Worm (Caenorhabditis elegans) whole organism, L3 larva: ENCODE measurements around the gene Y69F12A.1.
A peak's percentile ranks its signal among the peaks of the same experiment; 100 is the strongest.
"Not testable (repeated sequence)": the region's sequence is repeated elsewhere in the genome, so short reads cannot be mapped to it uniquely, and the experiment has no call there.

Experiments used
- R02D3.7 ChIP-seq: fragments of 150-350 bp; optimal IDR thresholded peaks from 2 replicates; lab custom pipeline; 2014; ENCODE audit warnings: missing biosample characterization, missing genetic modification characterization
- ZK546.5 ChIP-seq: sonication (generic microtip); optimal IDR thresholded peaks from 2 replicates; lab custom pipeline; 2017; ENCODE audit warnings: missing biosample characterization, missing genetic modification characterization
- ama-1 ChIP-seq: fragments of 150-350 bp; optimal IDR thresholded peaks from 2 replicates; lab custom pipeline; 2018
- ceh-16 ChIP-seq: sonication (generic microtip); optimal IDR thresholded peaks from 2 replicates; lab custom pipeline; 2017; ENCODE audit warnings: missing biosample characterization, missing genetic modification characterization
- ceh-82 ChIP-seq: fragments of 150-350 bp; optimal IDR thresholded peaks from 2 replicates; lab custom pipeline; 2014; ENCODE audit warnings: missing biosample characterization, missing genetic modification characterization
- ceh-9 ChIP-seq: sonication (generic microtip); optimal IDR thresholded peaks from 2 replicates; lab custom pipeline; 2018; ENCODE audit warnings: missing biosample characterization, missing genetic modification characterization
- egl-27 ChIP-seq: sonication (generic microtip); optimal IDR thresholded peaks from 4 replicates; lab custom pipeline; 2017; ENCODE audit warnings: missing biosample characterization, missing genetic modification reagents, missing genetic modification characterization
- egl-5 ChIP-seq: fragments of 150-350 bp; optimal IDR thresholded peaks from 2 replicates; lab custom pipeline; 2017; ENCODE audit warnings: missing biosample characterization, missing genetic modification reagents, missing genetic modification characterization, inconsistent platforms
- elt-1 ChIP-seq: fragments of 150-350 bp; optimal IDR thresholded peaks from 2 replicates; lab custom pipeline; 2014; ENCODE audit warnings: missing biosample characterization, missing genetic modification characterization
- elt-2 ChIP-seq: sonication (generic microtip); optimal IDR thresholded peaks from 2 replicates; lab custom pipeline; 2016; ENCODE audit warnings: missing genetic modification reagents, mild to moderate bottlenecking, missing genetic modification characterization, missing compliant biosample characterization
- elt-3 ChIP-seq, 3 experiments: fragments of 150-350 bp in 1 of 3; sonication (generic microtip) in 2 of 3; optimal IDR thresholded peaks; 2 replicates in 2 of 3; 4 replicates in 1 of 3; lab custom pipeline; 2014 to 2017; ENCODE audit warnings: missing biosample characterization in 3 of 3, missing genetic modification characterization in 3 of 3
- eor-1 ChIP-seq, 2 experiments: fragments of 150-350 bp; optimal IDR thresholded peaks; 2 replicates each; lab custom pipeline; 2014 to 2018; ENCODE audit warnings: missing biosample characterization in 2 of 2, missing genetic modification characterization in 2 of 2
- hmg-11 ChIP-seq: sonication (generic microtip); optimal IDR thresholded peaks from 2 replicates; lab custom pipeline; 2016; ENCODE audit warnings: missing genetic modification characterization, missing compliant biosample characterization
- lin-15B ChIP-seq: fragments of 150-350 bp; optimal IDR thresholded peaks from 2 replicates; lab custom pipeline; 2014; ENCODE audit warnings: missing biosample characterization, missing genetic modification characterization
- lin-39 ChIP-seq: fragments of 150-350 bp; optimal IDR thresholded peaks from 2 replicates; lab custom pipeline; 2018; ENCODE audit warnings: missing biosample characterization, missing genetic modification reagents, missing genetic modification characterization
- lsy-12 ChIP-seq: sonication (generic microtip); optimal IDR thresholded peaks from 2 replicates; lab custom pipeline; 2016; ENCODE audit warnings: mild to moderate bottlenecking, missing genetic modification characterization, missing compliant biosample characterization
- mml-1 ChIP-seq: fragments of 150-350 bp; sonication (generic microtip); optimal IDR thresholded peaks from 3 replicates; lab custom pipeline; 2014; ENCODE audit warnings: missing biosample characterization, missing genetic modification characterization
- nfya-1 ChIP-seq: sonication (generic microtip); optimal IDR thresholded peaks from 2 replicates; lab custom pipeline; 2017; ENCODE audit warnings: missing genetic modification characterization, mild to moderate bottlenecking, missing compliant biosample characterization, antibody characterized with exemption, moderate library complexity; ENCODE audit not compliant: insufficient read depth
- nhr-11 ChIP-seq: fragments of 150-350 bp; optimal IDR thresholded peaks from 2 replicates; lab custom pipeline; 2014; ENCODE audit warnings: missing biosample characterization, missing genetic modification characterization
- nhr-12 ChIP-seq: fragments of 150-350 bp; optimal IDR thresholded peaks from 2 replicates; lab custom pipeline; 2014; ENCODE audit warnings: missing biosample characterization, missing genetic modification characterization
- nhr-23 ChIP-seq: fragments of 150-350 bp; optimal IDR thresholded peaks from 2 replicates; lab custom pipeline; 2014; ENCODE audit warnings: missing biosample characterization, missing genetic modification reagents, missing genetic modification characterization
- nhr-237 ChIP-seq: fragments of 150-350 bp; optimal IDR thresholded peaks from 2 replicates; lab custom pipeline; 2014; ENCODE audit warnings: missing biosample characterization, missing genetic modification characterization
- nhr-25 ChIP-seq: sonication (generic microtip); optimal IDR thresholded peaks from 2 replicates; lab custom pipeline; 2017; ENCODE audit warnings: missing biosample characterization, missing genetic modification characterization
- nhr-28 ChIP-seq: fragments of 150-350 bp; optimal IDR thresholded peaks from 2 replicates; lab custom pipeline; 2014; ENCODE audit warnings: missing biosample characterization, missing genetic modification characterization
- nhr-43 ChIP-seq: sonication (generic microtip); optimal IDR thresholded peaks from 2 replicates; lab custom pipeline; 2016; ENCODE audit warnings: mild to moderate bottlenecking, missing genetic modification characterization, missing compliant biosample characterization; ENCODE audit not compliant: poor library complexity, severe bottlenecking
- nhr-67 ChIP-seq: fragments of 150-350 bp; optimal IDR thresholded peaks from 2 replicates; lab custom pipeline; 2014; ENCODE audit warnings: missing biosample characterization, missing genetic modification characterization
- nhr-76 ChIP-seq: fragments of 150-350 bp; sonication (generic microtip); optimal IDR thresholded peaks from 5 replicates; lab custom pipeline; 2014; ENCODE audit warnings: missing biosample characterization, missing genetic modification characterization
- nhr-77 ChIP-seq: fragments of 150-350 bp; optimal IDR thresholded peaks from 2 replicates; lab custom pipeline; 2014; ENCODE audit warnings: missing biosample characterization, missing genetic modification characterization
- pha-4 ChIP-seq: fragments of 150-350 bp; optimal IDR thresholded peaks from 2 replicates; lab custom pipeline; 2014; ENCODE audit warnings: missing biosample characterization, missing genetic modification reagents, missing genetic modification characterization
- pqm-1 ChIP-seq: fragments of 150-350 bp; optimal IDR thresholded peaks from 2 replicates; lab custom pipeline; 2017; ENCODE audit warnings: missing biosample characterization, missing genetic modification characterization, inconsistent platforms
- sea-2 ChIP-seq: fragments of 150-350 bp; sonication (generic microtip); optimal IDR thresholded peaks from 4 replicates; lab custom pipeline; 2014; ENCODE audit warnings: missing biosample characterization, missing genetic modification reagents, missing genetic modification characterization
- skn-1 ChIP-seq: fragments of 150-350 bp; optimal IDR thresholded peaks from 2 replicates; lab custom pipeline; 2014; ENCODE audit warnings: missing biosample characterization, missing genetic modification characterization
- snpc-4 ChIP-seq: fragments of 150-350 bp; optimal IDR thresholded peaks from 2 replicates; lab custom pipeline; 2014; ENCODE audit warnings: missing biosample characterization, missing genetic modification characterization
- unc-39 ChIP-seq: sonication (generic microtip); optimal IDR thresholded peaks from 4 replicates; lab custom pipeline; 2017; ENCODE audit warnings: missing biosample characterization, missing genetic modification characterization
- unc-62 ChIP-seq: fragments of 150-350 bp; sonication (generic microtip); optimal IDR thresholded peaks from 4 replicates; lab custom pipeline; 2014; ENCODE audit warnings: missing biosample characterization, missing genetic modification reagents, missing genetic modification characterization
- zag-1 ChIP-seq: fragments of 150-350 bp; optimal IDR thresholded peaks from 2 replicates; lab custom pipeline; 2014; ENCODE audit warnings: missing biosample characterization, missing genetic modification characterization
- ztf-11 ChIP-seq: fragments of 150-350 bp; optimal IDR thresholded peaks from 2 replicates; lab custom pipeline; 2014; ENCODE audit warnings: missing biosample characterization, missing genetic modification characterization

The Y69F12A.1 gene

ce11 chrIII:7463438-7464008, 6.8 kb downstream of the Y69F12A.1 start, which contains the start of gene H14A12.3:
Gene H14A12.3 (plus strand): TSS chrIII:7463797.
- TF ChIP-seq nhr-67 = no peak
- peak; percentile 83 for TF ChIP-seq pha-4 (tag; lab: Kevin White, UChicago)
- TF ChIP-seq elt-2 (tag; lab: Kevin White, UChicago) = peak; percentile 12
- no peak for TF ChIP-seq R02D3.7 (tag; lab: Kevin White, UChicago)
- no peak for TF ChIP-seq hmg-11 (tag; lab: Kevin White, UChicago)
- TF ChIP-seq nfya-1 (tag; lab: Kevin White, UChicago) = peak; percentile 40
- TF ChIP-seq lin-15B = peak; percentile 17
- TF ChIP-seq zag-1 (tag; lab: Kevin White, UChicago) = no peak
- no peak for TF ChIP-seq lsy-12 (tag; lab: Kevin White, UChicago)
- peak; percentile 23 for TF ChIP-seq ama-1 (lab: Kevin White, UChicago)

- TF ChIP-seq nhr-43 (tag; lab: Kevin White, UChicago) = peak; percentile 48
- no peak for TF ChIP-seq elt-3 (tag; optimal IDR thresholded peaks at IDR 0.05; lab: Kevin White, UChicago)
- TF ChIP-seq ztf-11 = no peak
- no peak for TF ChIP-seq R02D3.7 (tag; lab: Kevin White, UChicago)
- no peak for TF ChIP-seq egl-5 (tag; lab: Kevin White, UChicago)
- TF ChIP-seq egl-27 (tag; lab: Kevin White, UChicago) = no peak
- no peak for TF ChIP-seq unc-62 (GFP tag; lab: Kevin White, UChicago)
- peak; percentile 79 for TF ChIP-seq pha-4 (tag; lab: Kevin White, UChicago)
- TF ChIP-seq pqm-1 (tag; lab: Kevin White, UChicago) = no peak
- no peak for TF ChIP-seq sea-2
- peak; percentile 46 for TF ChIP-seq lsy-12 (tag; lab: Kevin White, UChicago)
- TF ChIP-seq skn-1 (tag; lab: Kevin White, UChicago) = no peak
- no peak for TF ChIP-seq unc-39
- TF ChIP-seq nhr-23 (tag; lab: Kevin White, UChicago) = peak; percentile 71
- TF ChIP-seq snpc-4 = no peak
- peak; percentile 79 for TF ChIP-seq ama-1 (lab: Kevin White, UChicago)
- TF ChIP-seq elt-1 (tag; lab: Kevin White, UChicago) = peak; percentile 18
- TF ChIP-seq nfya-1 (tag; lab: Kevin White, UChicago) = peak; percentile 50
- peak; percentile 7 for TF ChIP-seq lin-39 (tag; lab: Kevin White, UChicago)
- TF ChIP-seq nhr-25 (tag; lab: Kevin White, UChicago) = peak; percentile 75
- TF ChIP-seq nhr-11 (tag; lab: Kevin White, UChicago) = no peak
- TF ChIP-seq hmg-11 (tag; lab: Kevin White, UChicago) = peak; percentile 21
- no peak for TF ChIP-seq ceh-16 (tag; lab: Kevin White, UChicago)
- TF ChIP-seq ceh-82 = no peak
- TF ChIP-seq lin-15B = peak; percentile 53
- peak; percentile 45 for TF ChIP-seq elt-2 (tag; lab: Kevin White, UChicago)
- TF ChIP-seq ceh-9 (tag; lab: Kevin White, UChicago) = no peak
- TF ChIP-seq nhr-28 (tag; lab: Kevin White, UChicago) = no peak
These were observed 8.6 kb downstream of the Y69F12A.1 start, which contains the start of gene fum-1 for ce11 chrIII:7465347-7465746. Gene fum-1 (plus strand): TSS chrIII:7465605.

- not testable (repeated sequence) for TF ChIP-seq ama-1 (lab: Kevin White, UChicago); egl-5 (tag; lab: Kevin White, UChicago); nhr-12 (tag; lab: Kevin White, UChicago)
These were observed 12.2 kb downstream of the Y69F12A.1 start, which contains the start of gene H14A12.5 for ce11 chrIII:7468980-7469379. Gene H14A12.5 (minus strand): TSS chrIII:7469080.

ce11 chrIII:7478932-7479331, 22.2 kb downstream of the Y69F12A.1 start:
- TF ChIP-seq pqm-1 (tag; lab: Kevin White, UChicago) (peak; percentile 90), elt-2 (tag; lab: Kevin White, UChicago) (peak; percentile 95), nhr-12 (tag; lab: Kevin White, UChicago) (no peak)

- TF ChIP-seq ZK546.5 (tag; lab: Kevin White, UChicago) = no peak
- no peak for TF ChIP-seq ceh-82
- no peak for TF ChIP-seq egl-5 (tag; lab: Kevin White, UChicago)
- no peak for TF ChIP-seq eor-1 (tag; optimal IDR thresholded peaks at IDR 0.05; lab: Kevin White, UChicago)
- TF ChIP-seq egl-27 (tag; lab: Kevin White, UChicago) = no peak
- TF ChIP-seq mml-1 (tag; lab: Kevin White, UChicago) = no peak
- no peak for TF ChIP-seq skn-1 (tag; lab: Kevin White, UChicago)
- no peak for TF ChIP-seq pqm-1 (tag; lab: Kevin White, UChicago)
- no peak for TF ChIP-seq nhr-28 (tag; lab: Kevin White, UChicago)
- TF ChIP-seq nhr-76 (tag; lab: Kevin White, UChicago) = no peak
- TF ChIP-seq ama-1 (lab: Kevin White, UChicago) = no peak
- TF ChIP-seq pha-4 (tag; lab: Kevin White, UChicago) = no peak
- no peak for TF ChIP-seq hmg-11 (tag; lab: Kevin White, UChicago)
- TF ChIP-seq nhr-12 (tag; lab: Kevin White, UChicago) = no peak
- no peak for TF ChIP-seq zag-1 (tag; lab: Kevin White, UChicago)
- TF ChIP-seq lin-39 (tag; lab: Kevin White, UChicago) = no peak
- TF ChIP-seq nhr-237 (tag; lab: Kevin White, UChicago) = no peak
- no peak for TF ChIP-seq lsy-12 (tag; lab: Kevin White, UChicago)
- no peak for TF ChIP-seq nhr-77
These were observed 28.0 kb downstream of the Y69F12A.1 start for ce11 chrIII:7484765-7485164.
